Fruit fly (Drosophila melanogaster): ENCODE measurements around the gene car.

The car gene

DNA sequence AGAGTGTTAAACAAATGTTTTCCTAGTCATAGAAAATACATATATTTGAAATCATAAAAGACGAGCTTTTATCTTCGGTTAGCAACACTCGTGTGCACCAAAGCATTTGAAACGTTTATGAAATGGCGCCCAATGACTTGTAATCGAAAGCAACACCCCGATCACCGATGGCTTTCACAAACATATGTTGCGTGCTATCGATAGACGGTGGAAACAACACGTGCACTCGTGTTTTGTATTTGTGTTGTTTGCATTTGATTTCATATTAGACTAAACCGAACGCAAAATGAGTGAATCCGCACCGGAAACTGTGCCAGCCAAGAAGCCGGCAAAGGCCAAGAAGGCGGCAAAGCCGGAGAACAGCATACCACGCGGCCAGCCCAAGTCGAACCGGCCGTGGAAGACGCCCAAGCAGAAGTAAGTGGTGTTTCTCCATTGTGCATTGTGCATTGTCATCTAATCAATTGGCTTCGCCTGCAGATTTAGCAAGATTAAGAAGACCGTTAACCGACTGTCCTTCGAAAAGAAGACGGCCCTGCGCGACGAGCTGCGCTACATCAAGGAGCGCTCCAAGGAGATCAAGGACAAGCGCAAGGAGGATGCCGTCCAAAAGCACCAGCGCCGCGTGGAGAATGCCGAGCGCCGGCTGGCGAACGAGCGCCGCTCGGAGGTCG, 50.3 kb downstream of the car start, which contains the start of gene CG14210:
Gene CG14210 (plus strand): TSS at position 207 of the 674 bp plus-strand sequence.
- TF ChIP-seq ttk (optimal IDR thresholded peaks at IDR 0.05), result no peak

DNA sequence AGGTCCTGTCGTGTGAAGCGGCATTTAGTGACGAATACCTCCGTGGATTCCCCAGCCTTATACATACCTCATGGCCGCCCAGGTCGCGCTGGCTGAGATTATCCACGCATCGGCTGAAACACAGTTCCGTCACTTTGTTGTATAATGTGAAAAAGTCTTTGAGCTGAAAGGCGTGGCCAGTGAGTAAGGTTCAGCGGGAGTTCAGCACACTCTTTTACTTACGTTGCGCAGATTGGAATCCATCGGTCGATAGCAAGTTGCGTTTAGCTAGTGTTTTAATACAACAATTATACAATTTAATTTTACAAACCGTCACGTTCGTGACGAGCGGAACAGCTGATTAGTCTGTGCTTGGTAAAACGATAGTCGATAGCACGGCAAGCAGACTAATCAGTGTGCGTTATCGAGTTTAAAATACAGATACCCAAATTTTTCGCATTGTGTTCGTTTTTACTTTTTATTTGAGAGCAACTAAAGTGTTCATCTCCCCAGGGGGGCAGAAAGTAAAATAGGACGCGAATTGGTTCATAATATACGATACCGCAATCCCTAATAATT, 52.4 kb downstream of the car start, which contains the start of the genes Pstk and Tim9b:
Gene Pstk (minus strand): TSS at position 355 of the 558 bp plus-strand sequence.
Gene Tim9b (minus strand): TSS at position 355 of the 558 bp plus-strand sequence.
- TF ChIP-seq ttk (optimal IDR thresholded peaks at IDR 0.05), result no peak
- no peak for TF ChIP-seq h (optimal IDR thresholded peaks at IDR 0.05)
- no peak for TF ChIP-seq psq (optimal IDR thresholded peaks at IDR 0.05)
- TF ChIP-seq Sin3A (optimal IDR thresholded peaks at IDR 0.05), result no peak
- TF ChIP-seq Myc (optimal IDR thresholded peaks at IDR 0.05), result no peak
- no peak for TF ChIP-seq insv (optimal IDR thresholded peaks at IDR 0.05)
